Fruit fly (Drosophila melanogaster): ENCODE measurements around the gene CG7367.

CG7367 gene

dm6 chr2L:8071112-8071976, 31.8 kb upstream of the CG7367 start, which contains the start of gene poe:
Gene poe (minus strand): TSS chr2L:8071624.
- no peak for TF ChIP-seq CTCF (optimal IDR thresholded peaks at IDR 0.05)
- no peak for TF ChIP-seq CG8478 (optimal IDR thresholded peaks at IDR 0.05)

dm6 chr2L:8043282-8043668, 3.7 kb upstream of the CG7367 start, which contains the start of gene Megf8:
Gene Megf8 (plus strand): TSS chr2L:8043471.
- TF ChIP-seq CG8478 (optimal IDR thresholded peaks at IDR 0.05) (no peak), CTCF (optimal IDR thresholded peaks at IDR 0.05) (no peak)

dm6 chr2L:8042645-8043281, 3.2 kb upstream of the CG7367 start, which contains the start of gene RpL36A:
Gene RpL36A (minus strand): TSS chr2L:8042909.
- TF ChIP-seq CTCF (optimal IDR thresholded peaks at IDR 0.05) (peak in 1 of 2 experiments; percentile 19), CG8478 (optimal IDR thresholded peaks at IDR 0.05) (no peak)

- no peak for TF ChIP-seq CG8478 (optimal IDR thresholded peaks at IDR 0.05)
- TF ChIP-seq CTCF (optimal IDR thresholded peaks at IDR 0.05): no peak
Observed at dm6 chr2L:8040872-8041271, 1.3 kb upstream of the CG7367 start, which contains the start of gene CCDC53. Gene CCDC53 (plus strand): TSS chr2L:8041106.

dm6 chr2L:8034734-8035133, 4.9 kb downstream of the CG7367 start:
- no peak for TF ChIP-seq CG8478 (optimal IDR thresholded peaks at IDR 0.05)
- no peak for TF ChIP-seq CTCF (optimal IDR thresholded peaks at IDR 0.05)

dm6 chr2L:8033756-8034155, 5.8 kb downstream of the CG7367 start:
- TF ChIP-seq CTCF (optimal IDR thresholded peaks at IDR 0.05) (no peak), CG8478 (optimal IDR thresholded peaks at IDR 0.05) (no peak)

dm6 chr2L:8031588-8031987, 8.0 kb downstream of the CG7367 start:
- no peak for TF ChIP-seq CTCF (optimal IDR thresholded peaks at IDR 0.05)
- TF ChIP-seq CG8478 (optimal IDR thresholded peaks at IDR 0.05): no peak

- no peak for TF ChIP-seq CG8478 (optimal IDR thresholded peaks at IDR 0.05)
- TF ChIP-seq CTCF (optimal IDR thresholded peaks at IDR 0.05): peak in 1 of 2 experiments; percentile 32
Observed at dm6 chr2L:8030693-8031210, 8.8 kb downstream of the CG7367 start, which contains the start of gene Cka. Gene Cka (plus strand): TSS chr2L:8030721.

dm6 chr2L:8030102-8030501, 9.5 kb downstream of the CG7367 start:
- no peak for TF ChIP-seq CG8478 (optimal IDR thresholded peaks at IDR 0.05)
- TF ChIP-seq CTCF (optimal IDR thresholded peaks at IDR 0.05): no peak

- TF ChIP-seq CG8478 (optimal IDR thresholded peaks at IDR 0.05) (no peak), CTCF (optimal IDR thresholded peaks at IDR 0.05) (peak; percentile 22 to 40)
Observed at dm6 chr2L:8029160-8029852, 10.3 kb downstream of the CG7367 start, which contains the start of gene baf. Gene baf (plus strand): TSS chr2L:8029462.

- TF ChIP-seq CG8478 (optimal IDR thresholded peaks at IDR 0.05) (no peak), CTCF (optimal IDR thresholded peaks at IDR 0.05) (peak; percentile 76 to 80)
Observed at dm6 chr2L:8024325-8024724, 15.3 kb downstream of the CG7367 start.

dm6 chr2L:8012551-8012950, 27.0 kb downstream of the CG7367 start:
- no peak for TF ChIP-seq CTCF (optimal IDR thresholded peaks at IDR 0.05)
- no peak for TF ChIP-seq CG8478 (optimal IDR thresholded peaks at IDR 0.05)

- TF ChIP-seq CG8478 (optimal IDR thresholded peaks at IDR 0.05): no peak
- TF ChIP-seq CTCF (optimal IDR thresholded peaks at IDR 0.05): no peak
Observed at dm6 chr2L:8010602-8011455, 28.8 kb downstream of the CG7367 start, which contains the start of the genes Glyat and Tg. Gene Glyat (minus strand): TSS chr2L:8010652. Gene Tg (plus strand): TSS chr2L:8011405.

Data from S2 (cell line).